Worm (Caenorhabditis elegans) whole organism, L3 larva: ENCODE measurements around the gene rgs-4.

ENCODE experiments used
- aly-2 ChIP-seq: fragments of 150-350 bp; optimal IDR thresholded peaks from 2 replicates; lab custom pipeline; 2014; ENCODE audit warnings: missing biosample characterization, missing genetic modification characterization
- ceh-82 ChIP-seq: fragments of 150-350 bp; optimal IDR thresholded peaks from 2 replicates; lab custom pipeline; 2014; ENCODE audit warnings: missing biosample characterization, missing genetic modification characterization
- lin-39 ChIP-seq: fragments of 150-350 bp; optimal IDR thresholded peaks from 2 replicates; lab custom pipeline; 2018; ENCODE audit warnings: missing biosample characterization, missing genetic modification reagents, missing genetic modification characterization
- nhr-28 ChIP-seq: fragments of 150-350 bp; optimal IDR thresholded peaks from 2 replicates; lab custom pipeline; 2014; ENCODE audit warnings: missing biosample characterization, missing genetic modification characterization
- pqm-1 ChIP-seq: fragments of 150-350 bp; optimal IDR thresholded peaks from 2 replicates; lab custom pipeline; 2017; ENCODE audit warnings: missing biosample characterization, missing genetic modification characterization, inconsistent platforms
- unc-39 ChIP-seq: sonication (generic microtip); optimal IDR thresholded peaks from 4 replicates; lab custom pipeline; 2017; ENCODE audit warnings: missing biosample characterization, missing genetic modification characterization

DNA sequence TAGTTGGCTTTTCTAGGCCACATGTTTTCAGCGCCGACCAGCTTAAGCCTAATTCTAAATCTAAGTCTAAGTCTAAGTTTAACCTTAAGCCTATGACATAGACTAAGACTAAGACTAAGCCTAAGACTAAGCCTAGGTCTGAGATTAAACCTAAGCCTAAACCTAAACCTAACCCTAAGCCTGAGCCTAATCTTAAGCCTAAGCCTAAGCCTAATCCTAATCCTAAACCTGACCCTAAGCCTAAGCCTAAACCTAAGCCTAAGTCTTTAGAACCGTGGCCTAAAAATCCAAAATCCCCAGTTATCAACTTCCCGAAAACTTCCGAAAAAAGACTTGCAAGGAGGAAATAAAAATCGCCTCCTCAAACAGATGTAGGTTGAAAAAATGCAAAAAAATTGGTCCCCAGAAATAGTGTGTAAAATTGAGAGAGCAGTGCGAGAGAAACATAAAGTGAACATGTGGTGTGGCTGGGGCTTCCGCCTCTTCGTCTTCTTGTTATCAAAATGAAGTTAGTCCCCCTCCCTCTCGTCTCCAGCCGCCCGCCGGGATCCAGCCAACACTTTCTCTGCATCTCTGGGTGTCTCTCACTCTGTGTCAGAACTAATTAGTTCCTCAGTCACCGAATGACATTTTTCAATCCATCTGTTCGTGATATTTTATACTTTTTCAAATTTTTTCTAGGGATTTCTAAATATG, 5.3 kb downstream of the rgs-4 start:
- TF ChIP-seq pqm-1 (tag; lab: Kevin White, UChicago) (no peak), nhr-28 (tag; lab: Kevin White, UChicago) (no peak), ceh-82 (tag; lab: Kevin White, UChicago) (no peak), lin-39 (tag; lab: Kevin White, UChicago) (peak; percentile 47), aly-2 (tag; lab: Kevin White, UChicago) (no peak), unc-39 (tag; lab: Kevin White, UChicago) (no peak)
